Worm (Caenorhabditis elegans): ENCODE results near the gene K08D10.10.
A peak's percentile ranks its signal among the peaks of the same experiment; 100 is the strongest.
"Not testable (repeated sequence)": the region's sequence is repeated elsewhere in the genome, so short reads cannot be mapped to it uniquely, and the experiment has no call there.

K08D10.10 gene

DNA sequence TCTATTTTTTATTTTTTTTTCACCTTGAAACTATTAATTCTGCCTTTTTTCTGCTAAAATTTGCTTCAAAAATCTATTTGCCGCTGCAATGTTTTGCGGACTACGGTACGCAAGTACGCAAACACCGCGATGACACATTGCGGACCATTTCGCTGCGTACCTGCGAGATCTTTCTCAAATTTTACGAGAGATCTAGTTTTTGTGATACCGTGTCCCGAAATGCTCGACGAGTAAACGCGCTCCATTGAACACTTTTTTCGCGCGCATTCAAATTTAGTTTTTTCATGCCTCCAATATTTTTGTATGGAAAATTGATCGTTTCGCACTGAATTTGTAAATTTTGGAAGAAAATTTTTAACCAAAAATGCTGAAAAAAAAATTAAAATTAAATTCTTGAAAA, 32.7 kb downstream of the K08D10.10 start (continued):
- 0 out of 2 replicates have a peak, but pooled peaks have one; percentile 8 for TF ChIP-seq madf-3 (GFP tag; IDR thresholded peaks at IDR 0.05)
- peak; percentile 82 for TF ChIP-seq egl-18 (GFP tag; IDR thresholded peaks at IDR 0.05)
- peak; percentile 72 for TF ChIP-seq lin-54 (GFP tag; optimal IDR thresholded peaks at IDR 0.05)
- peak; percentile 93 for TF ChIP-seq pbrm-1 (GFP tag; IDR thresholded peaks at IDR 0.05)
- 0 out of 2 replicates have a peak, but pooled peaks have one; percentile 68 for TF ChIP-seq F37B4.10 (GFP tag; IDR thresholded peaks at IDR 0.05)
- 0 out of 2 replicates have a peak, but pooled peaks have one; percentile 51 for TF ChIP-seq Y56A3A.18 (GFP tag; IDR thresholded peaks at IDR 0.05)
- TF ChIP-seq C06A6.2 (GFP tag; conservative IDR thresholded peaks at IDR 0.05) = peak; percentile 89
- peak; percentile 93 for TF ChIP-seq Y53G8AR.9 (GFP tag; conservative IDR thresholded peaks at IDR 0.05)
- TF ChIP-seq lir-1 (GFP tag; conservative IDR thresholded peaks at IDR 0.05) = peak; percentile 43; the same call in 1 of the 2 replicates

- TF ChIP-seq F55B11.4 (tag; optimal IDR thresholded peaks at IDR 0.05; ENCODE audit: borderline replicate concordance, insufficient read depth); snpc-3.4 (tag; optimal IDR thresholded peaks at IDR 0.05); F10E7.11 (tag; optimal IDR thresholded peaks at IDR 0.05): not testable (repeated sequence)
Observed at ce11 chrIV:4186099-4186498, 34.1 kb downstream of the K08D10.10 start, which contains the start of gene K08D10.11. K08D10.11 (minus strand) TSS chrIV:4186199.

ce11 chrIV:4187909-4188308, 35.9 kb downstream of the K08D10.10 start:
- TF ChIP-seq xnd-1 (tag; optimal IDR thresholded peaks at IDR 0.05) (peak; percentile 75), madf-6 (GFP tag; IDR thresholded peaks at IDR 0.05) (peak; percentile 62)

DNA sequence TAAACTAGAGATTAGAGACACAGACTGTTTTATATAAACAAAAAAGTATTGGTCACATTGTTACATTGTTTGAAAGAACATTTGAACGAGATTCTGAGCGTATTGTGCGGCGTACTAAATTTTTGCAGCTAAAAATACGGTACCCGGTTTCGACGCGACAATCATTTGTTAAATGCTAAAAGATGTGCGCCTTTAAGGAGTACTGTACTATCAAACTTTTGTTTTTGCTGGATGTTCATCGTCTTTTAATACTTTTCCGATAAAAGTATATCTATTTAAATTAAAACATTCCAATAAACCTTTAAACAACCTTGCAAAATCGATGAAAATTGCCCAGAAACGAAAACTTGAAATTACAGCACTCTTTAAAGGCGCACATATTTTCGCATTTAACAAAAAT, 44.7 kb downstream of the K08D10.10 start, which contains the start of gene K06B9.6:
TSS of gene K06B9.6 (minus strand) at position 101 of the 400 bp plus-strand sequence.
- TF ChIP-seq nhr-90 (tag; optimal IDR thresholded peaks at IDR 0.05); B0019.2 (GFP tag; conservative IDR thresholded peaks at IDR 0.05); hsf-1 (GFP tag; IDR thresholded peaks at IDR 0.05): not testable (repeated sequence)

- not testable (repeated sequence) for TF ChIP-seq Y53F4B.3 (GFP tag; IDR thresholded peaks at IDR 0.05); rpc-1 (optimal IDR thresholded peaks at IDR 0.05); rpc-1 (tag; optimal IDR thresholded peaks at IDR 0.05); nfya-2 (GFP tag; IDR thresholded peaks at IDR 0.05)
Observed at ce11 chrIV:4197167-4197566, 45.1 kb downstream of the K08D10.10 start, which contains the start of gene cyp-25A6. cyp-25A6 (plus strand) TSS chrIV:4197467.

ce11 chrIV:4204275-4204674, 52.2 kb downstream of the K08D10.10 start, which contains the start of gene pax-2:
pax-2 (minus strand) TSS chrIV:4204375.
- no peak for TF ChIP-seq xnd-1 (tag; optimal IDR thresholded peaks at IDR 0.05)
